Worm (Caenorhabditis elegans) whole organism, early embryonic: ENCODE data around the gene rml-4.

Source experiments
- B0310.2 ChIP-seq: sonication (generic microtip); optimal IDR thresholded peaks from 2 replicates; lab custom pipeline; 2016; ENCODE audit warnings: mild to moderate bottlenecking, missing genetic modification characterization, missing compliant biosample characterization
- F13C5.2 ChIP-seq: sonication (generic microtip); optimal IDR thresholded peaks from 2 replicates; lab custom pipeline; 2017; ENCODE audit warnings: mild to moderate bottlenecking, missing genetic modification characterization, inconsistent platforms, missing compliant biosample characterization
- aly-1 ChIP-seq: sonication (generic microtip); optimal IDR thresholded peaks from 2 replicates; lab custom pipeline; 2016; ENCODE audit warnings: missing genetic modification characterization, missing compliant biosample characterization
- ama-1 ChIP-seq: fragments of 150-350 bp; optimal IDR thresholded peaks from 2 replicates; lab custom pipeline; 2014
- ceh-13 ChIP-seq: fragments of 200-800 bp; sonication (Bioruptor generic); optimal IDR thresholded peaks from 2 replicates; lab custom pipeline; 2018; ENCODE audit warnings: mild to moderate bottlenecking, missing genetic modification characterization, missing compliant biosample characterization
- ceh-36 ChIP-seq: sonication (generic microtip); optimal IDR thresholded peaks from 2 replicates; lab custom pipeline; 2016; ENCODE audit warnings: missing genetic modification characterization, inconsistent platforms, missing compliant biosample characterization
- ets-7 ChIP-seq: sonication (generic microtip); optimal IDR thresholded peaks from 2 replicates; lab custom pipeline; 2016; ENCODE audit warnings: missing genotype, missing genetic modification characterization, missing compliant biosample characterization
- flt-1 ChIP-seq: fragments of 200-800 bp; sonication (Bioruptor generic); IDR thresholded peaks from 2 replicates; pipeline ENCODE4 v1.3.6; 2022; ENCODE audit warnings: missing genetic modification characterization, missing compliant biosample characterization
- hmbx-1 ChIP-seq: sonication (generic microtip); optimal IDR thresholded peaks from 2 replicates; lab custom pipeline; 2016; ENCODE audit warnings: mild to moderate bottlenecking, missing genetic modification characterization, missing compliant biosample characterization
- hmg-4 ChIP-seq: fragments of 200-800 bp; sonication (Bioruptor generic); optimal IDR thresholded peaks from 2 replicates; lab custom pipeline; 2018; ENCODE audit warnings: mild to moderate bottlenecking, missing genetic modification characterization, missing compliant biosample characterization
- hnd-1 ChIP-seq: sonication (generic microtip); optimal IDR thresholded peaks from 2 replicates; lab custom pipeline; 2016; ENCODE audit warnings: missing genetic modification characterization, missing compliant biosample characterization
- pes-1 ChIP-seq: fragments of 200-800 bp; sonication (Bioruptor generic); IDR thresholded peaks from 2 replicates; pipeline ENCODE4 v1.3.6; 2022; ENCODE audit warnings: missing genetic modification reagents, missing genetic modification characterization, missing compliant biosample characterization
- scrt-1 ChIP-seq: fragments of 200-800 bp; sonication (Bioruptor generic); IDR thresholded peaks from 2 replicates; pipeline ENCODE4 v1.3.6; 2022; ENCODE audit warnings: missing genetic modification characterization, missing compliant biosample characterization
- sea-1 ChIP-seq: fragments of 200-800 bp; sonication (Bioruptor generic); conservative IDR thresholded peaks from 2 replicates; pipeline ENCODE4 v1.3.6; 2022; ENCODE audit warnings: missing genetic modification characterization, missing compliant biosample characterization
- tbx-11 ChIP-seq: fragments of 200-800 bp; sonication (Bioruptor generic); IDR thresholded peaks from 2 replicates; pipeline ENCODE4 v1.3.6; 2022; ENCODE audit warnings: missing genetic modification characterization, missing compliant biosample characterization
- tbx-37 ChIP-seq: fragments of 200-800 bp; sonication (Bioruptor generic); conservative IDR thresholded peaks from 2 replicates; pipeline ENCODE4 v1.3.6; 2022; ENCODE audit warnings: missing genetic modification reagents, missing genetic modification characterization, missing compliant biosample characterization
- tra-4 ChIP-seq: sonication (generic microtip); optimal IDR thresholded peaks from 2 replicates; lab custom pipeline; 2017; ENCODE audit warnings: missing genetic modification characterization, missing compliant biosample characterization

rml-4 gene

ce11 chrII:4294801-4295200 is at the start of gene rml-4:
Gene rml-4, plus strand, starts transcription at chrII:4295101.
- TF ChIP-seq tbx-37 (GFP tag; lab: Robert Waterston, UW) (no peak), tbx-11 (GFP tag; lab: Robert Waterston, UW) (no peak), B0310.2 (no peak), hmbx-1 (tag; lab: Kevin White, UChicago) (no peak), hnd-1 (tag; lab: Kevin White, UChicago) (no peak), flt-1 (GFP tag; lab: Robert Waterston, UW) (no peak), hmg-4 (GFP tag; lab: Kevin White, UChicago) (no peak), ama-1 (lab: Kevin White, UChicago) (no peak), ets-7 (tag; lab: Kevin White, UChicago) (no peak), scrt-1 (no peak), aly-1 (tag; lab: Kevin White, UChicago) (no peak)

- TF ChIP-seq scrt-1, result no peak
Measured at ce11 chrII:4246897-4247296, 48.0 kb upstream of the rml-4 start, which contains the start of gene gpa-11. Gene gpa-11, plus strand, starts transcription at chrII:4247197.

DNA sequence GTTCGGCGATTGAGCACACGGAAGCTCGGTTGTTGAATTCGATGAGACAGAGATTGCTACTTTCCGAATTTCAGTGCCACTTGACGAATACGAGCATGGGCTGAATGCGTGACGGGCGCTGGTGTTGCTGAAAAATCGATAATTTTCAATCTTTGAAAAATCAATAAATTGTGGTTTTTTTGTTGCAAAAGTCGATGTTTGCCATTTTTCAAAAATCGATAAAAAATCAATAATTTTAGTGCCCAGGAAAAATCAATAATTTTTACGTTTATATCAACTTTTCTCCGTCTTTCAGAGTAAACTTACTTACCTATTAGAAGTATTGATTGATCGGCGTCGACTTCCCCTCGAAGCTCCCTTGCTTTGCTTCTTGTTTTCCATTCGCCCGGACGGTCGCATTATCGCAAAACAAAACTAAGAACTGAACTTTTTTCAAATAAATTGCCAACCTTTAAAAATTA is 38.3 kb upstream of the rml-4 start, which contains the start of gene C16A11.7:
Gene C16A11.7 (minus strand): TSS at position 411 of the 461 bp plus-strand sequence.
- TF ChIP-seq sea-1 (GFP tag; lab: Robert Waterston, UW), result no peak
- TF ChIP-seq ama-1 (lab: Kevin White, UChicago), result no peak
- no peak for TF ChIP-seq hmbx-1 (tag; lab: Kevin White, UChicago)
- no peak for TF ChIP-seq tra-4
- TF ChIP-seq tbx-11 (GFP tag; lab: Robert Waterston, UW), result no peak
- TF ChIP-seq scrt-1, result no peak
- TF ChIP-seq flt-1 (GFP tag; lab: Robert Waterston, UW), result no peak
- TF ChIP-seq ceh-36, result no peak
- no peak for TF ChIP-seq ceh-13 (GFP tag; lab: Kevin White, UChicago)
- TF ChIP-seq ets-7 (tag; lab: Kevin White, UChicago), result no peak
- no peak for TF ChIP-seq hmg-4 (GFP tag; lab: Kevin White, UChicago)
- TF ChIP-seq pes-1, result no peak
- no peak for TF ChIP-seq F13C5.2 (tag; lab: Kevin White, UChicago)
- TF ChIP-seq aly-1 (tag; lab: Kevin White, UChicago), result no peak
- no peak for TF ChIP-seq hnd-1 (tag; lab: Kevin White, UChicago)
- TF ChIP-seq tbx-37 (GFP tag; lab: Robert Waterston, UW), result no peak
- no peak for TF ChIP-seq B0310.2

DNA sequence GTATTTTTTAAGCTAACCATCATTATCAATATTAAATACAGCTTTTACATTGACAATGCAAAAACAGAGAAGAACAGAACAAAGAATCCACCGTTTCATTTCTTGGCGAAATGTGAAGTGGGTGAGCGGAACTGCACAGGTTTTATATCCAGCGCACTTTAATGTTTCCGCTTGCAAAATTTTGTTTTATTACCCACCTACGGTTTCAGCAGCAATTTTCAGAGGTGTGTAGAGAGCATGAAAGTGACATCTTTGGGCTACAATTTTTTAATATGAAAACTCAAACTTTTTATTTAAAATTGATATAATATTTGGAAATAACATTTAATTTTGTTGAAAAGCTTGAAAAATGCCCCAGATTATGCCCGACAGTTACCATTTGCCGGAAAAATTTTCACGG is 36.2 kb upstream of the rml-4 start, which contains the start of gene clec-135:
Gene clec-135 (minus strand): TSS at position 101 of the 400 bp plus-strand sequence.
- TF ChIP-seq ama-1 (lab: Kevin White, UChicago), result no peak
- TF ChIP-seq pes-1, result no peak
- no peak for TF ChIP-seq scrt-1
- no peak for TF ChIP-seq ets-7 (tag; lab: Kevin White, UChicago)
- no peak for TF ChIP-seq F13C5.2 (tag; lab: Kevin White, UChicago)
- TF ChIP-seq hmbx-1 (tag; lab: Kevin White, UChicago), result no peak
- no peak for TF ChIP-seq tra-4
- TF ChIP-seq hmg-4 (GFP tag; lab: Kevin White, UChicago), result no peak
- TF ChIP-seq aly-1 (tag; lab: Kevin White, UChicago), result no peak
- TF ChIP-seq ceh-36, result no peak
- TF ChIP-seq tbx-11 (GFP tag; lab: Robert Waterston, UW), result no peak
- TF ChIP-seq flt-1 (GFP tag; lab: Robert Waterston, UW), result no peak
- TF ChIP-seq tbx-37 (GFP tag; lab: Robert Waterston, UW), result no peak
- TF ChIP-seq B0310.2, result no peak

DNA sequence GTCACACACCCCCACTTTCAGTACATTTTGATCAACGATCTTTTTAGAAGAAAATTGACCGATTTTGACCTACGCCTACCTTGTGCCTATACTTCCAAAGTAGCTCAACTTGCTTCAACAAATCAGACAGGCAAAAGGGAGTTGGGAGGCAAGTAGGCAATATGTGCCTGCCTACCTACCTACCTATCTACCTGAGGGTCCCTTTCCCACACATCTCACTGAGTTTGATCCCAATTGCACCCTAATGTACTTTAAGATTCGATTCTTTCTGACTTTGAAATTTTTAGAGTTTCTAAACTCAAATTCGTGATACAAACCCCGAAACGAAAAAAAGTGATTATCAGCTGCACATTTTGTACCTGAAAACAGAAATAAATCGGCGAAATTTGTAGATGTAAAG is 27.2 kb upstream of the rml-4 start:
- TF ChIP-seq hnd-1 (tag; lab: Kevin White, UChicago) (no peak), tbx-37 (GFP tag; lab: Robert Waterston, UW) (no peak), hmg-4 (GFP tag; lab: Kevin White, UChicago) (no peak), scrt-1 (no peak), aly-1 (tag; lab: Kevin White, UChicago) (no peak), F13C5.2 (tag; lab: Kevin White, UChicago) (no peak), ets-7 (tag; lab: Kevin White, UChicago) (no peak), hmbx-1 (tag; lab: Kevin White, UChicago) (no peak), sea-1 (GFP tag; lab: Robert Waterston, UW) (no peak), ceh-36 (no peak), B0310.2 (no peak), pes-1 (no peak), ceh-13 (GFP tag; lab: Kevin White, UChicago) (no peak), tbx-11 (GFP tag; lab: Robert Waterston, UW) (no peak), flt-1 (GFP tag; lab: Robert Waterston, UW) (no peak), tra-4 (no peak), ama-1 (lab: Kevin White, UChicago) (no peak)

ce11 chrII:4275637-4276252 is 19.2 kb upstream of the rml-4 start, which contains the start of gene npr-42:
Gene npr-42, plus strand, starts transcription at chrII:4276202.
- TF ChIP-seq hnd-1 (tag; lab: Kevin White, UChicago), result no peak
- TF ChIP-seq B0310.2, result no peak
- no peak for TF ChIP-seq hmg-4 (GFP tag; lab: Kevin White, UChicago)
- TF ChIP-seq tbx-37 (GFP tag; lab: Robert Waterston, UW), result no peak
- no peak for TF ChIP-seq hmbx-1 (tag; lab: Kevin White, UChicago)
- no peak for TF ChIP-seq ceh-13 (GFP tag; lab: Kevin White, UChicago)
- TF ChIP-seq scrt-1, result no peak
- no peak for TF ChIP-seq ama-1 (lab: Kevin White, UChicago)
- TF ChIP-seq ceh-36, result no peak
- TF ChIP-seq tra-4, result no peak
- no peak for TF ChIP-seq aly-1 (tag; lab: Kevin White, UChicago)
- no peak for TF ChIP-seq ets-7 (tag; lab: Kevin White, UChicago)
- no peak for TF ChIP-seq tbx-11 (GFP tag; lab: Robert Waterston, UW)
- TF ChIP-seq F13C5.2 (tag; lab: Kevin White, UChicago), result no peak
- no peak for TF ChIP-seq pes-1
- TF ChIP-seq sea-1 (GFP tag; lab: Robert Waterston, UW), result no peak
- TF ChIP-seq flt-1 (GFP tag; lab: Robert Waterston, UW), result no peak

DNA sequence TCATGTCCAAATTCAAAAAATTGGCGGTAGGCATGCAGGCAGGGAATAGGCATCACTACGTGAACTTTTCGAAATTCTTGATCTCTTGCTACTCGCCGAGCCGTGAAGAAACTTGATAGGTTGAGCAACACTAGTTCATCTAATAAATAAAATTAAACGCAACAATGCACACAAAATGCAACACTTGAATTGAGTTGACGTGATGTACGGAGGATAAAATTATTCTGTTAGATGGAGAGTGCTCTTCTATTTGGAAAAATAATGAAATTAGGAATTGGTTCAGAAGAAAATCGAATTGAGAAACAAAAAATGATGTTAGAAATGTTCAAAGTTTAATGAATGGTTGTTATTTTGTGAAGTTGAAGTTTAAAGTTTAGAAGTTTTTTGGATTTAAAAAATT is 18.0 kb upstream of the rml-4 start:
- no peak for TF ChIP-seq hnd-1 (tag; lab: Kevin White, UChicago)
- TF ChIP-seq ama-1 (lab: Kevin White, UChicago), result no peak
- TF ChIP-seq ets-7 (tag; lab: Kevin White, UChicago), result no peak
- no peak for TF ChIP-seq pes-1
- TF ChIP-seq aly-1 (tag; lab: Kevin White, UChicago), result no peak
- no peak for TF ChIP-seq ceh-13 (GFP tag; lab: Kevin White, UChicago)
- no peak for TF ChIP-seq hmg-4 (GFP tag; lab: Kevin White, UChicago)
- no peak for TF ChIP-seq ceh-36
